Fruit fly (Drosophila melanogaster) whole organism, prepupa: ENCODE data around the gene CG3285.

Source experiments
- Blimp-1 ChIP-seq: fragments of 200-800 bp; sonication (Bioruptor generic); optimal IDR thresholded peaks from 3 replicates; lab custom pipeline; 2017; ENCODE audit warnings: missing biosample characterization, missing genetic modification characterization, mild to moderate bottlenecking, moderate library complexity, missing genetic modification reagents
- CG10631 ChIP-seq: fragments of 200-800 bp; sonication (Bioruptor generic); optimal IDR thresholded peaks from 2 replicates; lab custom pipeline; 2016; ENCODE audit warnings: missing biosample characterization, missing genetic modification characterization
- CG10669 ChIP-seq: fragments of 200-800 bp; sonication (Bioruptor generic); optimal IDR thresholded peaks from 3 replicates; lab custom pipeline; 2018; ENCODE audit warnings: missing biosample characterization, mild to moderate bottlenecking, missing genetic modification characterization, moderate library complexity
- CG11762 ChIP-seq: fragments of 200-800 bp; sonication (Bioruptor generic); optimal IDR thresholded peaks from 3 replicates; lab custom pipeline; 2016; ENCODE audit warnings: missing biosample characterization, missing genetic modification characterization; ENCODE audit not compliant: insufficient read depth
- CG15336 ChIP-seq: fragments of 200-800 bp; sonication (Bioruptor generic); IDR thresholded peaks from 2 replicates; pipeline ENCODE4 v1.3.6; 2022; ENCODE audit warnings: missing biosample characterization, missing genetic modification characterization
- CG1621 ChIP-seq: fragments of 200-800 bp; sonication (Bioruptor generic); optimal IDR thresholded peaks from 3 replicates; lab custom pipeline; 2018; ENCODE audit warnings: missing biosample characterization, mild to moderate bottlenecking, missing genetic modification characterization
- CG3032 ChIP-seq: fragments of 200-800 bp; optimal IDR thresholded peaks from 2 replicates; lab custom pipeline; 2019; ENCODE audit warnings: missing biosample characterization, mild to moderate bottlenecking, missing genetic modification characterization, moderate library complexity
- CG31627 ChIP-seq: fragments of 200-800 bp; sonication (Bioruptor generic); optimal IDR thresholded peaks from 3 replicates; lab custom pipeline; 2016; ENCODE audit warnings: missing biosample characterization, missing genetic modification characterization
- CG32006 ChIP-seq: fragments of 200-800 bp; sonication (Bioruptor generic); optimal IDR thresholded peaks from 3 replicates; lab custom pipeline; 2017; ENCODE audit warnings: missing biosample characterization, mild to moderate bottlenecking, missing genetic modification characterization
- CG34406 ChIP-seq: fragments of 200-800 bp; sonication (Bioruptor generic); optimal IDR thresholded peaks from 3 replicates; lab custom pipeline; 2016; ENCODE audit warnings: missing biosample characterization, missing genetic modification characterization
- CG3919 ChIP-seq: fragments of 200-800 bp; sonication (Bioruptor generic); optimal IDR thresholded peaks from 3 replicates; lab custom pipeline; 2016; ENCODE audit warnings: missing biosample characterization, missing genetic modification characterization
- CG4318 ChIP-seq: fragments of 200-800 bp; sonication (Bioruptor generic); optimal IDR thresholded peaks from 3 replicates; lab custom pipeline; 2017; ENCODE audit warnings: missing biosample characterization, mild to moderate bottlenecking, missing genetic modification characterization
- CG6163 ChIP-seq: fragments of 200-800 bp; sonication (Bioruptor generic); IDR thresholded peaks from 3 replicates; pipeline ENCODE4 v1.3.6; 2022; ENCODE audit warnings: missing biosample characterization, missing genetic modification characterization
- CG6792 ChIP-seq: fragments of 200-800 bp; sonication (Bioruptor generic); optimal IDR thresholded peaks from 3 replicates; lab custom pipeline; 2016; ENCODE audit warnings: missing biosample characterization, missing genetic modification characterization
- CG6854 ChIP-seq: fragments of 200-800 bp; sonication (Bioruptor generic); optimal IDR thresholded peaks from 2 replicates; lab custom pipeline; 2017; ENCODE audit warnings: missing biosample characterization, mild to moderate bottlenecking, missing genetic modification characterization
- CG7368 ChIP-seq: fragments of 200-800 bp; sonication (Bioruptor generic); optimal IDR thresholded peaks from 3 replicates; lab custom pipeline; 2016; ENCODE audit warnings: missing biosample characterization, missing genetic modification characterization
- CG8119 ChIP-seq: fragments of 200-800 bp; sonication (Bioruptor generic); IDR thresholded peaks from 3 replicates; pipeline ENCODE4 v1.3.6; 2022; ENCODE audit warnings: missing biosample characterization, missing genetic modification characterization
- CG8632 ChIP-seq: fragments of 200-800 bp; sonication (Bioruptor generic); optimal IDR thresholded peaks from 3 replicates; lab custom pipeline; 2016; ENCODE audit warnings: missing biosample characterization, missing genetic modification characterization
- CG9139 ChIP-seq: fragments of 200-800 bp; sonication (Bioruptor generic); optimal IDR thresholded peaks from 3 replicates; lab custom pipeline; 2017; ENCODE audit warnings: missing biosample characterization, mild to moderate bottlenecking, missing genetic modification characterization
- Eip75B ChIP-seq: fragments of 200-800 bp; sonication (Bioruptor generic); optimal IDR thresholded peaks from 3 replicates; lab custom pipeline; 2016; ENCODE audit warnings: missing biosample characterization, missing genetic modification characterization
- Eip78C ChIP-seq: fragments of 200-800 bp; sonication (Bioruptor generic); peaks from one replicate; lab custom pipeline; 2016; ENCODE audit warnings: missing biosample characterization, missing genetic modification characterization
- Eip93F ChIP-seq: fragments of 200-800 bp; sonication (Bioruptor generic); optimal IDR thresholded peaks from 2 replicates; lab custom pipeline; 2016; ENCODE audit warnings: missing biosample characterization, mild to moderate bottlenecking, missing genetic modification characterization
- Ets21C ChIP-seq: fragments of 200-800 bp; sonication (Bioruptor generic); optimal IDR thresholded peaks from 3 replicates; lab custom pipeline; 2016; ENCODE audit warnings: missing biosample characterization, missing genetic modification characterization
- Ets96B ChIP-seq: fragments of 200-800 bp; optimal IDR thresholded peaks from 2 replicates; lab custom pipeline; 2019; ENCODE audit warnings: missing biosample characterization, mild to moderate bottlenecking, missing genetic modification characterization, moderate library complexity
- Gug ChIP-seq: fragments of 200-800 bp; sonication (Bioruptor generic); IDR thresholded peaks from 2 replicates; pipeline ENCODE4 v1.3.6; 2022; ENCODE audit warnings: missing biosample characterization, missing genetic modification characterization
- Hr38 ChIP-seq: sonication (Bioruptor generic); optimal IDR thresholded peaks from 2 replicates; lab custom pipeline; 2016; ENCODE audit warnings: missing biosample characterization, missing genetic modification characterization
- Hr39 ChIP-seq: fragments of 200-800 bp; sonication (Bioruptor generic); optimal IDR thresholded peaks from 2 replicates; lab custom pipeline; 2016; ENCODE audit warnings: missing biosample characterization, missing genetic modification characterization
- Hr4 ChIP-seq: fragments of 200-800 bp; sonication (Bioruptor generic); optimal IDR thresholded peaks from 3 replicates; lab custom pipeline; 2016; ENCODE audit warnings: missing biosample characterization, missing genetic modification characterization
- Lpt ChIP-seq: fragments of 200-800 bp; sonication (Bioruptor generic); optimal IDR thresholded peaks from 3 replicates; lab custom pipeline; 2016; ENCODE audit warnings: missing biosample characterization, missing genetic modification characterization
- Met ChIP-seq: fragments of 200-800 bp; sonication (Bioruptor generic); optimal IDR thresholded peaks from 3 replicates; lab custom pipeline; 2016; ENCODE audit warnings: missing biosample characterization, missing genetic modification characterization
- OdsH ChIP-seq: fragments of 200-800 bp; sonication (Bioruptor generic); optimal IDR thresholded peaks from 3 replicates; lab custom pipeline; 2016; ENCODE audit warnings: missing biosample characterization, missing genetic modification characterization
- Smox ChIP-seq: fragments of 200-800 bp; sonication (Bioruptor generic); optimal IDR thresholded peaks from 3 replicates; lab custom pipeline; 2016; ENCODE audit warnings: missing biosample characterization, missing genetic modification characterization
- Sox102F ChIP-seq: fragments of 200-800 bp; sonication (Bioruptor generic); optimal IDR thresholded peaks from 2 replicates; lab custom pipeline; 2016; ENCODE audit warnings: missing biosample characterization, mild to moderate bottlenecking, missing genetic modification characterization
- Sox14 ChIP-seq: fragments of 200-800 bp; sonication (Bioruptor generic); optimal IDR thresholded peaks from 3 replicates; lab custom pipeline; 2016; ENCODE audit warnings: missing biosample characterization, missing genetic modification characterization
- Sox15 ChIP-seq: fragments of 200-800 bp; sonication (Bioruptor generic); optimal IDR thresholded peaks from 3 replicates; lab custom pipeline; 2016; ENCODE audit warnings: missing biosample characterization, missing genetic modification characterization
- acj6 ChIP-seq: fragments of 200-800 bp; sonication (Bioruptor generic); optimal IDR thresholded peaks from 3 replicates; lab custom pipeline; 2016; ENCODE audit warnings: missing biosample characterization, missing genetic modification characterization
- cyc ChIP-seq: fragments of 200-800 bp; sonication (Bioruptor generic); optimal IDR thresholded peaks from 3 replicates; lab custom pipeline; 2016; ENCODE audit warnings: missing biosample characterization, missing genetic modification characterization
- esn ChIP-seq: fragments of 200-800 bp; sonication (Bioruptor generic); optimal IDR thresholded peaks from 2 replicates; lab custom pipeline; 2016; ENCODE audit warnings: missing biosample characterization, mild to moderate bottlenecking, missing genetic modification characterization, moderate library complexity
- fd59A ChIP-seq: fragments of 200-800 bp; sonication (Bioruptor generic); optimal IDR thresholded peaks from 2 replicates; lab custom pipeline; 2017; ENCODE audit warnings: missing biosample characterization, mild to moderate bottlenecking, missing genetic modification characterization, missing genetic modification reagents
- fd85E ChIP-seq: fragments of 200-800 bp; sonication (Bioruptor generic); optimal IDR thresholded peaks from 3 replicates; lab custom pipeline; 2016; ENCODE audit warnings: missing biosample characterization, missing genetic modification characterization
- fkh ChIP-seq: fragments of 200-800 bp; sonication (Bioruptor generic); optimal IDR thresholded peaks from 3 replicates; lab custom pipeline; 2017; ENCODE audit warnings: missing biosample characterization, mild to moderate bottlenecking, missing genetic modification characterization, moderate library complexity
- lz ChIP-seq: fragments of 200-800 bp; sonication (Bioruptor generic); optimal IDR thresholded peaks from 3 replicates; lab custom pipeline; 2016; ENCODE audit warnings: missing biosample characterization, missing genetic modification characterization
- pdm3 ChIP-seq: fragments of 200-800 bp; sonication (Bioruptor generic); optimal IDR thresholded peaks from 3 replicates; lab custom pipeline; 2016; ENCODE audit warnings: missing biosample characterization, missing genetic modification characterization
- salr ChIP-seq, 2 experiments: fragments of 200-800 bp; sonication (Bioruptor generic); optimal IDR thresholded peaks; 3 replicates each; lab custom pipeline; 2016 to 2018; ENCODE audit warnings: missing biosample characterization in 2 of 2, missing genetic modification characterization in 2 of 2, mild to moderate bottlenecking in 1 of 2
- spab ChIP-seq: fragments of 200-800 bp; sonication (Bioruptor generic); optimal IDR thresholded peaks from 2 replicates; lab custom pipeline; 2017; ENCODE audit warnings: missing biosample characterization, mild to moderate bottlenecking, missing genetic modification characterization, missing genetic modification reagents
- ss ChIP-seq, 2 experiments: fragments of 200-800 bp; sonication (Bioruptor generic); optimal IDR thresholded peaks; 2 replicates in 1 of 2; 3 replicates in 1 of 2; lab custom pipeline; 2017 to 2018; ENCODE audit warnings: mild to moderate bottlenecking in 2 of 2, missing biosample characterization in 2 of 2, missing genetic modification characterization in 2 of 2, moderate library complexity in 1 of 2
- svp ChIP-seq: fragments of 200-800 bp; sonication (Bioruptor generic); peaks from one replicate; lab custom pipeline; 2016; ENCODE audit warnings: missing biosample characterization, missing genetic modification characterization
- topi ChIP-seq: fragments of 200-800 bp; sonication (Bioruptor generic); optimal IDR thresholded peaks from 3 replicates; lab custom pipeline; 2016; ENCODE audit warnings: missing biosample characterization, missing genetic modification characterization

The CG3285 gene

dm6 chr2L:3301058-3301457 is 29.7 kb upstream of the CG3285 start:
- TF ChIP-seq Eip78C (GFP tag; lab: Kevin White, UChicago) (no peak), CG7368 (GFP tag; lab: Kevin White, UChicago) (no peak), Eip75B (GFP tag; lab: Kevin White, UChicago) (no peak), Ets96B (no peak), CG6792 (GFP tag; lab: Kevin White, UChicago) (no peak)

- TF ChIP-seq Lpt (GFP tag; lab: Kevin White, UChicago): peak; percentile 99
- TF ChIP-seq pdm3 (GFP tag; lab: Kevin White, UChicago): peak; percentile 100
- peak; percentile 100 for TF ChIP-seq CG3919 (GFP tag; lab: Kevin White, UChicago)
- TF ChIP-seq CG31627 (GFP tag; lab: Kevin White, UChicago): peak; percentile 100
- peak; percentile 100 for TF ChIP-seq Hr39 (GFP tag; lab: Kevin White, UChicago)
- peak; percentile 100 for TF ChIP-seq CG11762
- TF ChIP-seq fd85E (GFP tag; lab: Kevin White, UChicago): peak; percentile 98
- peak; percentile 100 for TF ChIP-seq CG7368 (GFP tag; lab: Kevin White, UChicago)
- TF ChIP-seq Hr4: peak; percentile 100
- TF ChIP-seq CG4318 (GFP tag; lab: Kevin White, UChicago): peak; percentile 99
- TF ChIP-seq Eip93F: peak; percentile 98
- TF ChIP-seq Smox (GFP tag; lab: Kevin White, UChicago): peak; percentile 99
- TF ChIP-seq CG15336: peak; percentile 99
- peak; percentile 100 for TF ChIP-seq OdsH (GFP tag; lab: Kevin White, UChicago)
- peak; percentile 98 for TF ChIP-seq Blimp-1
- peak; percentile 99 for TF ChIP-seq Gug (GFP tag; lab: Robert Waterston, UW)
- TF ChIP-seq CG6854 (GFP tag; lab: Kevin White, UChicago): peak; percentile 99
- TF ChIP-seq Ets96B: peak; percentile 100
- peak; percentile 100 for TF ChIP-seq ss (GFP tag; optimal IDR thresholded peaks at IDR 0.05; lab: Kevin White, UChicago)
- TF ChIP-seq Sox15 (GFP tag; lab: Kevin White, UChicago): peak; percentile 99
- TF ChIP-seq CG10669 (GFP tag; lab: Kevin White, UChicago): peak; percentile 100
- peak; percentile 100 for TF ChIP-seq svp (GFP tag; lab: Kevin White, UChicago)
- TF ChIP-seq CG1621 (tag; lab: Kevin White, UChicago): peak; percentile 100
- TF ChIP-seq esn: peak; percentile 100
- peak; percentile 99 for TF ChIP-seq Ets21C (GFP tag; lab: Kevin White, UChicago)
- peak; percentile 99 for TF ChIP-seq CG8119 (GFP tag; lab: Robert Waterston, UW)
- peak; percentile 99 for TF ChIP-seq CG8632
- peak; percentile 100 for TF ChIP-seq cyc (GFP tag; lab: Kevin White, UChicago)
- TF ChIP-seq Hr38 (GFP tag; lab: Kevin White, UChicago): peak; percentile 87
- peak; percentile 100 for TF ChIP-seq spab
- peak; percentile 100 for TF ChIP-seq Met
- peak; percentile 100 for TF ChIP-seq CG10631 (GFP tag; lab: Kevin White, UChicago)
- peak; percentile 99 for TF ChIP-seq CG9139 (GFP tag; lab: Kevin White, UChicago)
- peak; percentile 100 for TF ChIP-seq Eip78C (GFP tag; lab: Kevin White, UChicago)
- peak; percentile 100 for TF ChIP-seq lz
- TF ChIP-seq Sox102F: peak; percentile 99
- TF ChIP-seq fd59A: peak; percentile 100
- TF ChIP-seq CG34406: peak; percentile 99
- TF ChIP-seq CG3032 (tag; lab: Kevin White, UChicago): peak; percentile 100
- TF ChIP-seq CG32006 (GFP tag; lab: Kevin White, UChicago): peak; percentile 100
- peak; percentile 100 for TF ChIP-seq Sox14 (GFP tag; lab: Kevin White, UChicago)
- peak; percentile 100 for TF ChIP-seq CG6163 (GFP tag; lab: Robert Waterston, UW)
- TF ChIP-seq topi (GFP tag; lab: Kevin White, UChicago): peak; percentile 100
- TF ChIP-seq fkh (GFP tag; lab: Kevin White, UChicago): peak; percentile 99
- peak; percentile 99 to 100 for TF ChIP-seq salr (GFP tag; optimal IDR thresholded peaks at IDR 0.05; lab: Kevin White, UChicago)
- TF ChIP-seq acj6: peak; percentile 100
Observed at dm6 chr2L:3301755-3302499, 28.8 kb upstream of the CG3285 start.
